Worm (Caenorhabditis elegans) whole organism, L4 larva: ENCODE measurements around the gene C15B12.9.

ENCODE experiments used
- R02D3.7 ChIP-seq: fragments of 150-350 bp; sonication (generic microtip); optimal IDR thresholded peaks from 3 replicates; lab custom pipeline; 2014; ENCODE audit warnings: missing biosample characterization, missing genetic modification characterization
- T20F7.1 ChIP-seq: fragments of 200-800 bp; sonication (Bioruptor generic); optimal IDR thresholded peaks from 2 replicates; lab custom pipeline; 2018; ENCODE audit warnings: mild to moderate bottlenecking, missing genetic modification characterization, missing compliant biosample characterization
- Y105C5A.15 ChIP-seq: fragments of 200-800 bp; sonication (Bioruptor generic); IDR thresholded peaks from 2 replicates; pipeline ENCODE4 v1.3.6; 2022; ENCODE audit warnings: missing genetic modification characterization, missing compliant biosample characterization
- Y48G9A.11 ChIP-seq: fragments of 200-800 bp; sonication (Bioruptor generic); IDR thresholded peaks from 2 replicates; pipeline ENCODE4 v1.3.6; 2022; ENCODE audit warnings: missing genetic modification reagents, missing genetic modification characterization, missing compliant biosample characterization
- Y75B8A.6 ChIP-seq: fragments of 200-800 bp; sonication (Bioruptor generic); IDR thresholded peaks from 2 replicates; pipeline ENCODE4 v1.3.6; 2022; ENCODE audit warnings: missing genetic modification reagents, missing genetic modification characterization, missing compliant biosample characterization
- ZK337.2 ChIP-seq: fragments of 200-800 bp; sonication (Bioruptor generic); IDR thresholded peaks from 2 replicates; pipeline ENCODE4 v1.3.6; 2022; ENCODE audit warnings: missing genetic modification reagents, missing genetic modification characterization, missing compliant biosample characterization
- aha-1 ChIP-seq: fragments of 150-350 bp; peaks from one replicate; lab custom pipeline; 2014; ENCODE audit warnings: missing biosample characterization, missing genetic modification characterization
- ama-1 ChIP-seq: fragments of 150-350 bp; optimal IDR thresholded peaks from 2 replicates; lab custom pipeline; 2014; ENCODE audit warnings: inconsistent platforms, mixed read lengths
- arid-1 ChIP-seq: fragments of 200-800 bp; sonication (Bioruptor generic); conservative IDR thresholded peaks from 2 replicates; pipeline ENCODE4 v1.3.6; 2022; ENCODE audit warnings: missing genetic modification reagents, missing genetic modification characterization, missing compliant biosample characterization
- ceh-28 ChIP-seq: fragments of 150-350 bp; optimal IDR thresholded peaks from 2 replicates; lab custom pipeline; 2014; ENCODE audit warnings: missing biosample characterization, missing genetic modification reagents, missing genetic modification characterization
- ceh-32 ChIP-seq: sonication (generic microtip); optimal IDR thresholded peaks from 2 replicates; lab custom pipeline; 2016; ENCODE audit warnings: mild to moderate bottlenecking, missing genetic modification characterization, missing compliant biosample characterization; ENCODE audit not compliant: poor library complexity
- ceh-62 ChIP-seq: sonication (generic microtip); optimal IDR thresholded peaks from 2 replicates; lab custom pipeline; 2017; ENCODE audit warnings: missing biosample characterization, missing genetic modification characterization
- daf-12 ChIP-seq: fragments of 150-350 bp; optimal IDR thresholded peaks from 2 replicates; lab custom pipeline; 2014; ENCODE audit warnings: missing biosample characterization, missing genetic modification reagents, missing genetic modification characterization
- daf-16 ChIP-seq, 3 experiments: sonication (generic microtip); optimal IDR thresholded peaks; 2 replicates each; lab custom pipeline; 2016 to 2017; ENCODE audit warnings: missing genetic modification characterization in 3 of 3, missing genetic modification reagents in 3 of 3, mild to moderate bottlenecking in 2 of 3, missing compliant biosample characterization in 2 of 3, missing biosample characterization in 1 of 3, moderate library complexity in 1 of 3
- duxl-1 ChIP-seq: sonication (generic microtip); optimal IDR thresholded peaks from 2 replicates; lab custom pipeline; 2016; ENCODE audit warnings: mild to moderate bottlenecking, missing genetic modification characterization, moderate library complexity, missing compliant biosample characterization; ENCODE audit not compliant: poor library complexity
- fkh-10 ChIP-seq: fragments of 150-350 bp; optimal IDR thresholded peaks from 2 replicates; lab custom pipeline; 2014; ENCODE audit warnings: missing biosample characterization, missing genetic modification reagents, missing genetic modification characterization
- fos-1 ChIP-seq: fragments of 150-350 bp; optimal IDR thresholded peaks from 2 replicates; lab custom pipeline; 2014; ENCODE audit warnings: missing biosample characterization, missing genetic modification characterization
- lin-13 ChIP-seq: fragments of 150-350 bp; optimal IDR thresholded peaks from 2 replicates; lab custom pipeline; 2014; ENCODE audit warnings: missing biosample characterization, missing genetic modification reagents, missing genetic modification characterization
- lin-29 ChIP-seq: fragments of 200-800 bp; sonication (Bioruptor generic); IDR thresholded peaks from 2 replicates; pipeline ENCODE4 v1.3.6; 2022; ENCODE audit warnings: missing genetic modification reagents, missing genetic modification characterization, missing compliant biosample characterization
- lin-38 ChIP-seq: fragments of 200-800 bp; sonication (Bioruptor generic); IDR thresholded peaks from 2 replicates; pipeline ENCODE4 v1.3.6; 2022; ENCODE audit warnings: missing genetic modification reagents, missing genetic modification characterization, missing compliant biosample characterization
- lin-39 ChIP-seq: fragments of 150-350 bp; optimal IDR thresholded peaks from 2 replicates; lab custom pipeline; 2014; ENCODE audit warnings: missing biosample characterization, missing genetic modification reagents, missing genetic modification characterization
- lir-3 ChIP-seq: sonication (generic microtip); optimal IDR thresholded peaks from 2 replicates; lab custom pipeline; 2016; ENCODE audit warnings: mild to moderate bottlenecking, missing genetic modification characterization, missing compliant biosample characterization
- lsy-2 ChIP-seq, 2 experiments: fragments of 150-350 bp in 1 of 2; sonication (generic microtip) in 1 of 2; optimal IDR thresholded peaks; 2 replicates each; lab custom pipeline; 2014 to 2017; ENCODE audit warnings: missing biosample characterization in 2 of 2, missing genetic modification characterization in 2 of 2
- madf-5 ChIP-seq, 2 experiments: fragments of 200-800 bp; sonication (Bioruptor generic); IDR thresholded peaks; 2 replicates each; pipeline ENCODE4 v1.3.6; 2022; ENCODE audit warnings: missing compliant biosample characterization in 2 of 2, missing genetic modification characterization in 2 of 2
- mdl-1 ChIP-seq, 2 experiments: fragments of 150-350 bp in 1 of 2; sonication (generic microtip) in 1 of 2; optimal IDR thresholded peaks; 2 replicates each; lab custom pipeline; 2014 to 2017; ENCODE audit warnings: missing biosample characterization in 2 of 2, missing genetic modification characterization in 2 of 2
- mep-1 ChIP-seq: fragments of 150-350 bp; sonication (generic microtip); optimal IDR thresholded peaks from 3 replicates; lab custom pipeline; 2014; ENCODE audit warnings: missing biosample characterization, missing genetic modification characterization
- mxl-3 ChIP-seq: fragments of 200-800 bp; sonication (Bioruptor generic); optimal IDR thresholded peaks from 2 replicates; lab custom pipeline; 2018; ENCODE audit warnings: mild to moderate bottlenecking, missing genetic modification characterization, missing compliant biosample characterization
- nhr-102 ChIP-seq: sonication (generic microtip); optimal IDR thresholded peaks from 2 replicates; lab custom pipeline; 2016; ENCODE audit warnings: mild to moderate bottlenecking, missing genetic modification characterization, moderate library complexity, missing compliant biosample characterization
- nhr-11 ChIP-seq: fragments of 150-350 bp; optimal IDR thresholded peaks from 2 replicates; lab custom pipeline; 2014; ENCODE audit warnings: missing biosample characterization, missing genetic modification characterization
- nhr-25 ChIP-seq: sonication (generic microtip); optimal IDR thresholded peaks from 2 replicates; lab custom pipeline; 2017; ENCODE audit warnings: missing genetic modification characterization, mild to moderate bottlenecking, missing compliant biosample characterization, antibody characterized with exemption, moderate library complexity, borderline replicate concordance; ENCODE audit not compliant: insufficient read depth
- nhr-28 ChIP-seq: fragments of 150-350 bp; optimal IDR thresholded peaks from 2 replicates; lab custom pipeline; 2014; ENCODE audit warnings: missing biosample characterization, missing genetic modification characterization
- nhr-41 ChIP-seq: fragments of 200-800 bp; sonication (Bioruptor generic); IDR thresholded peaks from 2 replicates; pipeline ENCODE4 v1.3.6; 2022; ENCODE audit warnings: missing genetic modification reagents, missing genetic modification characterization, missing compliant biosample characterization
- nhr-42 ChIP-seq: fragments of 200-800 bp; sonication (Bioruptor generic); IDR thresholded peaks from 2 replicates; pipeline ENCODE4 v1.3.6; 2022; ENCODE audit warnings: missing genetic modification characterization, missing compliant biosample characterization
- nhr-48 ChIP-seq: sonication (generic microtip); optimal IDR thresholded peaks from 2 replicates; lab custom pipeline; 2016; ENCODE audit warnings: mild to moderate bottlenecking, missing genetic modification characterization, missing compliant biosample characterization
- pqm-1 ChIP-seq: sonication (generic microtip); optimal IDR thresholded peaks from 2 replicates; lab custom pipeline; 2017; ENCODE audit warnings: missing biosample characterization, missing genetic modification characterization
- rbr-2 ChIP-seq: sonication (generic microtip); optimal IDR thresholded peaks from 2 replicates; lab custom pipeline; 2016; ENCODE audit warnings: missing genotype, missing genetic modification characterization, missing compliant biosample characterization
- sdz-12 ChIP-seq: fragments of 200-800 bp; sonication (Bioruptor generic); optimal IDR thresholded peaks from 2 replicates; lab custom pipeline; 2018; ENCODE audit warnings: mild to moderate bottlenecking, missing genetic modification characterization, missing compliant biosample characterization
- skn-1 ChIP-seq: fragments of 150-350 bp; optimal IDR thresholded peaks from 2 replicates; lab custom pipeline; 2014; ENCODE audit warnings: missing biosample characterization, missing genetic modification characterization
- snpc-4 ChIP-seq: fragments of 150-350 bp; optimal IDR thresholded peaks from 2 replicates; lab custom pipeline; 2014; ENCODE audit warnings: missing biosample characterization, missing genetic modification characterization
- spr-3 ChIP-seq: fragments of 200-800 bp; sonication (Bioruptor generic); optimal IDR thresholded peaks from 2 replicates; lab custom pipeline; 2018; ENCODE audit warnings: mild to moderate bottlenecking, missing genetic modification characterization, missing compliant biosample characterization
- tag-97 ChIP-seq: fragments of 200-800 bp; sonication (Bioruptor generic); IDR thresholded peaks from 2 replicates; pipeline ENCODE4 v1.3.6; 2022; ENCODE audit warnings: missing genetic modification characterization, missing compliant biosample characterization
- unc-130 ChIP-seq: sonication (generic microtip); optimal IDR thresholded peaks from 2 replicates; lab custom pipeline; 2016; ENCODE audit warnings: missing genetic modification reagents, missing genetic modification characterization, missing compliant biosample characterization
- vab-7 ChIP-seq: fragments of 200-800 bp; sonication (Bioruptor generic); IDR thresholded peaks from 2 replicates; pipeline ENCODE4 v1.3.6; 2022; ENCODE audit warnings: missing genetic modification reagents, missing genetic modification characterization, missing compliant biosample characterization
- zag-1 ChIP-seq: fragments of 150-350 bp; optimal IDR thresholded peaks from 2 replicates; lab custom pipeline; 2014; ENCODE audit warnings: missing biosample characterization, missing genetic modification characterization
- zfp-2 ChIP-seq: sonication (generic microtip); optimal IDR thresholded peaks from 2 replicates; lab custom pipeline; 2016; ENCODE audit warnings: mild to moderate bottlenecking, missing genetic modification characterization, missing compliant biosample characterization
- zfp-3 ChIP-seq: fragments of 200-800 bp; sonication (Bioruptor generic); conservative IDR thresholded peaks from 2 replicates; pipeline ENCODE4 v1.3.6; 2022; ENCODE audit warnings: missing genetic modification reagents, missing genetic modification characterization, missing compliant biosample characterization
- zip-2 ChIP-seq: fragments of 150-350 bp; optimal IDR thresholded peaks from 2 replicates; lab custom pipeline; 2014; ENCODE audit warnings: missing biosample characterization, missing genetic modification characterization
- ztf-11 ChIP-seq: fragments of 150-350 bp; optimal IDR thresholded peaks from 2 replicates; lab custom pipeline; 2014; ENCODE audit warnings: missing biosample characterization, missing genetic modification characterization
- ztf-7 ChIP-seq: fragments of 150-350 bp; optimal IDR thresholded peaks from 2 replicates; lab custom pipeline; 2014; ENCODE audit warnings: missing biosample characterization, missing genetic modification characterization

C15B12.9 gene

DNA sequence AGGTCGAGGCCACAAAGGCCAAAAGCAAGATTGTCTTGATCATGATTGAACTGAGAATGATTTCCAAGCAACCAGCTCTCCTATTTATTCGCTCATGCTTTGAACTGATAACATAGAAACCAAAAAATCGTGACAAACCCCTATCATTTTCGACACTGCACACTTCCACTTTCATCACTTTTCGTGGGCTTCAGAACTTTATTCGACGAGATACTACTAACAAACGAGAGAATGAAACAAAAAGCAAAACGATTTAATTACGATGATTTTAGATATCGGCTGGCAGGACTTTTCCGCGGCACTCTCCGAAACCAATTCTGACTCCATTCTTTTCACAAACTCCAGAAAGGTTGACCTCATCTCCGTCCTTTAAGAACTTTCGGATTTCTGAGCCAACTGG lies 22.0 kb upstream of the C15B12.9 start, which contains the start of gene asp-14:
Gene asp-14 (minus strand): TSS at position 101 of the 400 bp plus-strand sequence.
- TF ChIP-seq lsy-2 (tag; optimal IDR thresholded peaks at IDR 0.05; lab: Kevin White, UChicago): no peak
- TF ChIP-seq daf-16 (GFP tag; optimal IDR thresholded peaks at IDR 0.05; lab: Kevin White, UChicago): no peak
- TF ChIP-seq daf-16 (tag; optimal IDR thresholded peaks at IDR 0.05; lab: Kevin White, UChicago): peak; percentile 17
- no peak for TF ChIP-seq Y48G9A.11 (GFP tag; lab: Robert Waterston, UW)

ce11 chrX:6448866-6449400 lies 19.7 kb upstream of the C15B12.9 start, which contains the start of gene fah-1:
fah-1 (minus strand) TSS chrX:6448916.
- TF ChIP-seq sdz-12: no peak
- TF ChIP-seq lin-39 (tag; lab: Kevin White, UChicago): no peak
- TF ChIP-seq zfp-3 (GFP tag; lab: Robert Waterston, UW): no peak
- no peak for TF ChIP-seq nhr-11 (tag; lab: Kevin White, UChicago)
- no peak for TF ChIP-seq lsy-2 (tag; optimal IDR thresholded peaks at IDR 0.05; lab: Kevin White, UChicago)
- TF ChIP-seq skn-1 (tag; lab: Kevin White, UChicago): no peak
- TF ChIP-seq lin-29 (GFP tag; lab: Robert Waterston, UW): no peak
- TF ChIP-seq fkh-10 (GFP tag; lab: Kevin White, UChicago): no peak
- TF ChIP-seq lin-38 (GFP tag; lab: Robert Waterston, UW): no peak
- no peak for TF ChIP-seq R02D3.7 (tag; lab: Kevin White, UChicago)
- no peak for TF ChIP-seq ama-1 (lab: Kevin White, UChicago)
- TF ChIP-seq duxl-1 (tag; lab: Kevin White, UChicago): no peak
- peak; percentile 37 for TF ChIP-seq T20F7.1 (GFP tag; lab: Kevin White, UChicago)
- no peak for TF ChIP-seq ceh-32 (tag; lab: Kevin White, UChicago)
- no peak for TF ChIP-seq ZK337.2 (GFP tag; lab: Robert Waterston, UW)
- no peak for TF ChIP-seq ceh-62 (tag; lab: Kevin White, UChicago)
- TF ChIP-seq zfp-2 (tag; lab: Kevin White, UChicago): no peak
- TF ChIP-seq unc-130: no peak
- TF ChIP-seq lir-3 (tag; lab: Kevin White, UChicago): no peak
- no peak for TF ChIP-seq ztf-11
- TF ChIP-seq aha-1 (tag; lab: Kevin White, UChicago): peak; percentile 86
- peak; percentile 59 for TF ChIP-seq nhr-102 (tag; lab: Kevin White, UChicago)
- TF ChIP-seq lin-13 (GFP tag; lab: Kevin White, UChicago): no peak
- TF ChIP-seq nhr-48 (tag; lab: Kevin White, UChicago): peak; percentile 53
- no peak for TF ChIP-seq vab-7 (GFP tag; lab: Robert Waterston, UW)
- TF ChIP-seq snpc-4: no peak
- TF ChIP-seq zag-1: no peak
- TF ChIP-seq mxl-3: no peak
- no peak for TF ChIP-seq ztf-7 (tag; lab: Kevin White, UChicago)
- TF ChIP-seq mep-1 (tag; lab: Kevin White, UChicago): peak; percentile 70
- no peak for TF ChIP-seq Y75B8A.6 (GFP tag; lab: Robert Waterston, UW)
- TF ChIP-seq nhr-42 (GFP tag; lab: Robert Waterston, UW): no peak
- TF ChIP-seq ceh-28: no peak
- no peak for TF ChIP-seq arid-1 (GFP tag; lab: Robert Waterston, UW)
- no peak for TF ChIP-seq daf-12 (tag; lab: Kevin White, UChicago)
- peak; percentile 22 for TF ChIP-seq nhr-28 (tag; lab: Kevin White, UChicago)
- no peak for TF ChIP-seq rbr-2 (tag; lab: Kevin White, UChicago)
- TF ChIP-seq spr-3 (GFP tag; lab: Kevin White, UChicago): no peak
- no peak for TF ChIP-seq daf-16 (GFP tag; optimal IDR thresholded peaks at IDR 0.05; lab: Kevin White, UChicago)
- peak; percentile 73 for TF ChIP-seq daf-16 (tag; optimal IDR thresholded peaks at IDR 0.05; lab: Kevin White, UChicago)
- TF ChIP-seq mdl-1 (tag; optimal IDR thresholded peaks at IDR 0.05; lab: Kevin White, UChicago): peak in 1 of 2 experiments; percentile 57
- TF ChIP-seq madf-5 (GFP tag; IDR thresholded peaks at IDR 0.05; lab: Robert Waterston, UW): no peak
- TF ChIP-seq zip-2 (tag; lab: Kevin White, UChicago): no peak
- no peak for TF ChIP-seq tag-97
- TF ChIP-seq nhr-25 (tag; lab: Kevin White, UChicago): peak; percentile 86
- TF ChIP-seq Y105C5A.15 (GFP tag; lab: Robert Waterston, UW): no peak
- no peak for TF ChIP-seq nhr-41 (GFP tag; lab: Robert Waterston, UW)
- TF ChIP-seq pqm-1: no peak
- TF ChIP-seq fos-1 (tag; lab: Kevin White, UChicago): no peak
